Fruit fly (Drosophila melanogaster) Kc167 (cell line): ENCODE results near the gene Mnn1.

ENCODE experiments used
- Myc ChIP-seq: fragments of >200 bp; optimal IDR thresholded peaks from 2 replicates; lab custom pipeline; 2017; ENCODE audit warnings: missing external identifiers
- Sin3A ChIP-seq: fragments of >200 bp; optimal IDR thresholded peaks from 2 replicates; lab custom pipeline; 2018; ENCODE audit warnings: missing external identifiers
- h ChIP-seq: fragments of >200 bp; optimal IDR thresholded peaks from 3 replicates; lab custom pipeline; 2018; ENCODE audit warnings: missing external identifiers
- insv ChIP-seq: fragments of >200 bp; optimal IDR thresholded peaks from 3 replicates; lab custom pipeline; 2018; ENCODE audit warnings: missing external identifiers
- psq ChIP-seq: fragments of >200 bp; optimal IDR thresholded peaks from 2 replicates; lab custom pipeline; 2017; ENCODE audit warnings: missing external identifiers
- ttk ChIP-seq: sonication (Bioruptor generic); optimal IDR thresholded peaks from 2 replicates; lab custom pipeline; 2017; ENCODE audit warnings: missing external identifiers

DNA sequence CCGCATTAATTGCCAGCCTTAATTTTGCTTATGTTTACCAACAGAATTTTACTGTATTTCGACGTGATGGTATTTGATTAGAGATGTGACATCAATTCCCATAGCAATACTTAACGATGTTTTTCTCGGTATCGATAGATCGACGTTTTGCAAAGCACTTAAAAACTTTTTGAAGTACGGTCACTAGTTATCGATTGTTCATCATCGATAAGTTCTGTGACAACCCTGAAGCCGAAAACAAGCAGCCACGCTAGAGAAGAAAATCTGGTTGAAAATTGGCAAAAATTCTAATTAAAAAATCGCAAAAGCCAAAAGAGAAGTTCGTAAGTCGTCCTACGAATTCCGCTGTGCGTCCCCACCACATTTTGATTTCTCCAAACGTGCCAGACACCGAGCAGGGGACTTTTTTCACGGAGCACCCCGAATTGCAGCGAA, 23.6 kb upstream of the Mnn1 start, which contains the start of the genes Rab30 and Caper:
- TF ChIP-seq insv (lab: Kevin White, UChicago) (no peak), psq (lab: Kevin White, UChicago) (no peak), Sin3A (no peak), Myc (lab: Kevin White, UChicago) (no peak), ttk (no peak), h (lab: Kevin White, UChicago) (no peak)
